Fruit fly (Drosophila melanogaster) whole organism, embryonic: ENCODE data around the gene CG11737.

Experiments used
- Adf1 ChIP-seq: fragments of 200-800 bp; sonication (Bioruptor generic); IDR thresholded peaks from 2 replicates; pipeline ENCODE4 v1.3.6; 2022; ENCODE audit warnings: missing biosample characterization, missing genetic modification characterization
- Aef1 ChIP-seq: fragments of 200-800 bp; sonication (Bioruptor generic); IDR thresholded peaks from 3 replicates; pipeline ENCODE4 v1.3.6; 2022; ENCODE audit warnings: missing biosample characterization, missing genetic modification characterization
- Asciz ChIP-seq: fragments of 200-800 bp; sonication (Bioruptor generic); optimal IDR thresholded peaks from 2 replicates; lab custom pipeline; 2017; ENCODE audit warnings: missing biosample characterization, mild to moderate bottlenecking, missing genetic modification characterization, missing genetic modification reagents
- B-H2 ChIP-seq: fragments of 200-800 bp; sonication (Bioruptor generic); optimal IDR thresholded peaks from 2 replicates; lab custom pipeline; 2018; ENCODE audit warnings: missing biosample characterization, mild to moderate bottlenecking, missing genetic modification characterization
- Bteb2 ChIP-seq: fragments of 200-800 bp; sonication (Bioruptor generic); optimal IDR thresholded peaks from 2 replicates; lab custom pipeline; 2016; ENCODE audit warnings: missing biosample characterization, missing genetic modification characterization
- CG10431 ChIP-seq: fragments of 200-800 bp; sonication (Bioruptor generic); optimal IDR thresholded peaks from 3 replicates; lab custom pipeline; 2018; ENCODE audit warnings: missing biosample characterization, mild to moderate bottlenecking, missing genetic modification characterization
- CG11085 ChIP-seq: fragments of 200-800 bp; sonication (Bioruptor generic); IDR thresholded peaks from 2 replicates; pipeline ENCODE4 v1.3.6; 2022; ENCODE audit warnings: missing biosample characterization, missing genetic modification characterization
- CG12942 ChIP-seq: fragments of 200-800 bp; sonication (Bioruptor generic); optimal IDR thresholded peaks from 3 replicates; lab custom pipeline; 2016; ENCODE audit warnings: missing biosample characterization, missing genetic modification characterization
- CG15011 ChIP-seq: fragments of 200-800 bp; sonication (Bioruptor generic); optimal IDR thresholded peaks from 3 replicates; lab custom pipeline; 2018; ENCODE audit warnings: missing biosample characterization, mild to moderate bottlenecking, missing genetic modification characterization
- CG1647 ChIP-seq: fragments of 200-800 bp; sonication (Bioruptor generic); optimal IDR thresholded peaks from 3 replicates; lab custom pipeline; 2016; ENCODE audit warnings: missing biosample characterization, missing genetic modification characterization
- CG18619 ChIP-seq: fragments of 200-800 bp; sonication (Bioruptor generic); optimal IDR thresholded peaks from 3 replicates; lab custom pipeline; 2017; ENCODE audit warnings: missing biosample characterization, mild to moderate bottlenecking, missing genetic modification characterization
- CG3065 ChIP-seq: fragments of 200-800 bp; sonication (Bioruptor generic); optimal IDR thresholded peaks from 2 replicates; lab custom pipeline; 2016; ENCODE audit warnings: missing biosample characterization, missing genetic modification characterization
- CG31388 ChIP-seq: fragments of 200-800 bp; sonication (Bioruptor generic); optimal IDR thresholded peaks from 2 replicates; lab custom pipeline; 2016; ENCODE audit warnings: missing biosample characterization, missing genetic modification characterization
- CG34224 ChIP-seq: fragments of 200-800 bp; sonication (Bioruptor generic); IDR thresholded peaks from 3 replicates; pipeline ENCODE4 v1.3.6; 2022; ENCODE audit warnings: missing biosample characterization, missing genetic modification characterization; ENCODE audit not compliant: partially characterized antibody
- CG3847 ChIP-seq: fragments of 200-800 bp; sonication (Bioruptor generic); IDR thresholded peaks from 2 replicates; pipeline ENCODE4 v1.3.6; 2022; ENCODE audit warnings: missing biosample characterization, missing genetic modification characterization
- CG5245 ChIP-seq: fragments of 200-800 bp; sonication (Bioruptor generic); optimal IDR thresholded peaks from 3 replicates; lab custom pipeline; 2016; ENCODE audit warnings: missing biosample characterization, missing genetic modification characterization
- CG6272 ChIP-seq: fragments of 200-800 bp; sonication (Bioruptor generic); IDR thresholded peaks from 2 replicates; pipeline ENCODE4 v1.3.6; 2022; ENCODE audit warnings: missing biosample characterization, missing genetic modification characterization
- CG6683 ChIP-seq: fragments of 200-800 bp; sonication (Bioruptor generic); optimal IDR thresholded peaks from 2 replicates; lab custom pipeline; 2017; ENCODE audit warnings: missing biosample characterization, mild to moderate bottlenecking, missing genetic modification characterization, missing genetic modification reagents
- CG6689 ChIP-seq: fragments of 200-800 bp; sonication (Bioruptor generic); IDR thresholded peaks from 2 replicates; pipeline ENCODE4 v1.3.6; 2022; ENCODE audit warnings: missing biosample characterization, missing genetic modification characterization
- CG7271 ChIP-seq: fragments of 200-800 bp; sonication (Bioruptor generic); optimal IDR thresholded peaks from 2 replicates; lab custom pipeline; 2018; ENCODE audit warnings: missing biosample characterization, mild to moderate bottlenecking, missing genetic modification characterization, moderate library complexity
- CG7556 ChIP-seq: fragments of 200-800 bp; sonication (Bioruptor generic); optimal IDR thresholded peaks from 2 replicates; lab custom pipeline; 2017; ENCODE audit warnings: missing biosample characterization, mild to moderate bottlenecking, missing genetic modification characterization
- CG8359 ChIP-seq: fragments of 200-800 bp; sonication (Bioruptor generic); optimal IDR thresholded peaks from 2 replicates; lab custom pipeline; 2017; ENCODE audit warnings: missing biosample characterization, mild to moderate bottlenecking, missing genetic modification characterization, borderline replicate concordance
- CG8765 ChIP-seq: fragments of 200-800 bp; sonication (Bioruptor generic); IDR thresholded peaks from 2 replicates; pipeline ENCODE4 v1.3.6; 2022; ENCODE audit warnings: missing biosample characterization, missing genetic modification characterization
- CG8924 ChIP-seq: fragments of 200-800 bp; optimal IDR thresholded peaks from 3 replicates; lab custom pipeline; 2019; ENCODE audit warnings: missing biosample characterization, mild to moderate bottlenecking, missing genetic modification characterization, moderate library complexity
- Camta ChIP-seq: fragments of 200-800 bp; sonication (Bioruptor generic); optimal IDR thresholded peaks from 2 replicates; lab custom pipeline; 2016; ENCODE audit warnings: missing biosample characterization, missing genetic modification characterization
- Dek ChIP-seq: fragments of 200-800 bp; sonication (Bioruptor generic); optimal IDR thresholded peaks from 3 replicates; lab custom pipeline; 2019; ENCODE audit warnings: missing biosample characterization, mild to moderate bottlenecking, missing genetic modification characterization, moderate library complexity
- HHEX ChIP-seq: fragments of 200-800 bp; sonication (Bioruptor generic); optimal IDR thresholded peaks from 3 replicates; lab custom pipeline; 2017; ENCODE audit warnings: missing biosample characterization, mild to moderate bottlenecking, missing genetic modification characterization, missing genetic modification reagents
- Kr ChIP-seq: fragments of 200-800 bp; sonication (Bioruptor generic); optimal IDR thresholded peaks from 2 replicates; lab custom pipeline; 2017; ENCODE audit warnings: missing biosample characterization, mild to moderate bottlenecking, missing genetic modification characterization
- Mrtf ChIP-seq: fragments of 200-800 bp; sonication (Bioruptor generic); IDR thresholded peaks from 3 replicates; pipeline ENCODE4 v1.3.6; 2022; ENCODE audit warnings: missing biosample characterization, missing genetic modification characterization
- NC2β ChIP-seq: fragments of 200-800 bp; sonication (Bioruptor generic); optimal IDR thresholded peaks from 2 replicates; lab custom pipeline; 2016; ENCODE audit warnings: missing biosample characterization, missing genetic modification characterization
- Side ChIP-seq: fragments of 200-800 bp; sonication (Bioruptor generic); optimal IDR thresholded peaks from 2 replicates; lab custom pipeline; 2016; ENCODE audit warnings: missing biosample characterization, missing genetic modification characterization
- Sox100B ChIP-seq: fragments of 200-800 bp; sonication (Bioruptor generic); optimal IDR thresholded peaks from 3 replicates; lab custom pipeline; 2018; ENCODE audit warnings: missing biosample characterization, mild to moderate bottlenecking, missing genetic modification characterization
- Sox102F ChIP-seq: fragments of 200-800 bp; sonication (Bioruptor generic); optimal IDR thresholded peaks from 2 replicates; lab custom pipeline; 2018; ENCODE audit warnings: missing biosample characterization, mild to moderate bottlenecking, missing genetic modification characterization, moderate library complexity
- Spps ChIP-seq: fragments of 200-800 bp; sonication (Bioruptor generic); optimal IDR thresholded peaks from 2 replicates; lab custom pipeline; 2018; ENCODE audit warnings: missing biosample characterization, mild to moderate bottlenecking, missing genetic modification characterization
- Sry-β ChIP-seq: fragments of 200-800 bp; sonication (Bioruptor generic); optimal IDR thresholded peaks from 2 replicates; lab custom pipeline; 2018; ENCODE audit warnings: missing biosample characterization, mild to moderate bottlenecking, missing genetic modification characterization, moderate library complexity
- TFAM ChIP-seq: fragments of 200-800 bp; sonication (Bioruptor generic); optimal IDR thresholded peaks from 2 replicates; lab custom pipeline; 2017; ENCODE audit warnings: missing biosample characterization, missing genetic modification characterization, inconsistent platforms
- ato ChIP-seq: fragments of 200-800 bp; sonication (Bioruptor generic); IDR thresholded peaks from 2 replicates; pipeline ENCODE4 v1.3.6; 2022; ENCODE audit warnings: missing biosample characterization, missing genetic modification characterization; ENCODE audit not compliant: partially characterized antibody
- bowl ChIP-seq: fragments of 200-800 bp; sonication (Bioruptor generic); IDR thresholded peaks from 2 replicates; pipeline ENCODE4 v1.3.6; 2022; ENCODE audit warnings: missing biosample characterization, missing genetic modification characterization
- da ChIP-seq: fragments of 200-800 bp; sonication (Bioruptor generic); optimal IDR thresholded peaks from 2 replicates; lab custom pipeline; 2016; ENCODE audit warnings: missing biosample characterization, missing genetic modification characterization
- dmrt99B ChIP-seq: fragments of 200-800 bp; sonication (Bioruptor generic); optimal IDR thresholded peaks from 2 replicates; lab custom pipeline; 2018; ENCODE audit warnings: missing biosample characterization, mild to moderate bottlenecking, missing genetic modification characterization, moderate library complexity
- dysf ChIP-seq: fragments of 200-800 bp; sonication (Bioruptor generic); IDR thresholded peaks from 3 replicates; pipeline ENCODE4 v1.3.6; 2022; ENCODE audit warnings: missing biosample characterization, missing genetic modification characterization
- fd3F ChIP-seq: fragments of 200-800 bp; sonication (Bioruptor generic); optimal IDR thresholded peaks from 2 replicates; lab custom pipeline; 2018; ENCODE audit warnings: missing biosample characterization, mild to moderate bottlenecking, missing genetic modification characterization, moderate library complexity
- hkb ChIP-seq, 2 experiments: fragments of 200-800 bp in 1 of 2; fragments of >200 bp in 1 of 2; sonication (Bioruptor generic) in 1 of 2; IDR thresholded peaks in 1 of 2; optimal IDR thresholded peaks in 1 of 2; 2 replicates each; pipeline versions ENCODE4 v1.3.6 to Lab custom; 2017 to 2022; ENCODE audit warnings: missing biosample characterization in 1 of 2, missing genetic modification characterization in 1 of 2
- lov ChIP-seq, 2 experiments: fragments of 200-800 bp in 1 of 2; fragments of >200 bp in 1 of 2; sonication (Bioruptor generic) in 1 of 2; IDR thresholded peaks in 1 of 2; optimal IDR thresholded peaks in 1 of 2; 2 replicates in 1 of 2; 3 replicates in 1 of 2; pipeline versions ENCODE4 v1.3.6 to Lab custom; 2017 to 2022; ENCODE audit warnings: missing biosample characterization in 1 of 2, missing genetic modification characterization in 1 of 2
- nerfin-2 ChIP-seq: fragments of 200-800 bp; sonication (Bioruptor generic); IDR thresholded peaks from 2 replicates; pipeline ENCODE4 v1.3.6; 2022; ENCODE audit warnings: missing biosample characterization, missing genetic modification characterization; ENCODE audit not compliant: partially characterized antibody
- pum ChIP-seq: fragments of 200-800 bp; sonication (Bioruptor generic); optimal IDR thresholded peaks from 2 replicates; lab custom pipeline; 2016; ENCODE audit warnings: missing biosample characterization, missing genetic modification characterization
- tio ChIP-seq: fragments of 200-800 bp; sonication (Bioruptor generic); optimal IDR thresholded peaks from 2 replicates; lab custom pipeline; 2017; ENCODE audit warnings: missing biosample characterization, missing genetic modification characterization, inconsistent platforms
- zf30C ChIP-seq: fragments of 200-800 bp; sonication (Bioruptor generic); optimal IDR thresholded peaks from 3 replicates; lab custom pipeline; 2018; ENCODE audit warnings: missing biosample characterization, mild to moderate bottlenecking, missing genetic modification characterization
- zfh2 ChIP-seq: fragments of 200-800 bp; sonication (Bioruptor generic); optimal IDR thresholded peaks from 2 replicates; lab custom pipeline; 2016; ENCODE audit warnings: missing biosample characterization, missing genetic modification characterization

The CG11737 gene

dm6 chr3R:8469716-8470393, 47.8 kb upstream of the CG11737 start (continued):
- TF ChIP-seq CG11085 (GFP tag; lab: Robert Waterston, UW) = no peak
- peak; percentile 26 for TF ChIP-seq CG18619 (GFP tag; lab: Kevin White, UChicago)
- no peak for TF ChIP-seq bowl
- peak; percentile 18 for TF ChIP-seq tio (GFP tag; lab: Kevin White, UChicago)
- TF ChIP-seq CG5245 (GFP tag; lab: Kevin White, UChicago) = no peak
- no peak for TF ChIP-seq CG8765
- TF ChIP-seq CG31388 = no peak
- no peak for TF ChIP-seq CG3847 (GFP tag; lab: Robert Waterston, UW)
- TF ChIP-seq Spps = no peak
- TF ChIP-seq CG3065 = no peak
- no peak for TF ChIP-seq ato
- no peak for TF ChIP-seq Asciz (GFP tag; lab: Kevin White, UChicago)
- TF ChIP-seq Sry-β = no peak
- TF ChIP-seq CG6689 (GFP tag; lab: Robert Waterston, UW) = peak; percentile 53
- TF ChIP-seq CG34224 = no peak
- no peak for TF ChIP-seq zfh2 (GFP tag; lab: Kevin White, UChicago)
- TF ChIP-seq Bteb2 (GFP tag; lab: Kevin White, UChicago) = no peak
- TF ChIP-seq dmrt99B (tag; lab: Kevin White, UChicago) = peak; percentile 67
- no peak for TF ChIP-seq CG10431 (GFP tag; lab: Kevin White, UChicago)
- TF ChIP-seq HHEX (GFP tag; lab: Kevin White, UChicago) = no peak
- no peak for TF ChIP-seq lov (optimal IDR thresholded peaks at IDR 0.05; lab: Kevin White, UChicago)
- TF ChIP-seq lov (GFP tag; IDR thresholded peaks at IDR 0.05; lab: Robert Waterston, UW) = no peak
- no peak for TF ChIP-seq CG15011
- no peak for TF ChIP-seq Camta (GFP tag; lab: Kevin White, UChicago)
- TF ChIP-seq CG7271 (tag; lab: Kevin White, UChicago) = no peak
- peak; percentile 31; the same call in 1 of the 3 replicates for TF ChIP-seq dysf (GFP tag; lab: Robert Waterston, UW)
- TF ChIP-seq Sox100B (GFP tag; lab: Kevin White, UChicago) = peak; percentile 42
- TF ChIP-seq NC2β = no peak
- no peak for TF ChIP-seq hkb (optimal IDR thresholded peaks at IDR 0.05; lab: Kevin White, UChicago)
- TF ChIP-seq hkb (GFP tag; IDR thresholded peaks at IDR 0.05; lab: Robert Waterston, UW) = no peak
- TF ChIP-seq B-H2 (GFP tag; lab: Kevin White, UChicago) = no peak
- TF ChIP-seq Dek (tag; lab: Kevin White, UChicago) = no peak
- no peak for TF ChIP-seq TFAM (GFP tag; lab: Kevin White, UChicago)
- no peak for TF ChIP-seq CG6683 (GFP tag; lab: Kevin White, UChicago)
- no peak for TF ChIP-seq Adf1 (GFP tag; lab: Robert Waterston, UW)
- peak; percentile 36 for TF ChIP-seq zf30C (GFP tag; lab: Kevin White, UChicago)
- TF ChIP-seq CG6272 (GFP tag; lab: Robert Waterston, UW) = no peak
- peak; percentile 17 for TF ChIP-seq CG8924 (tag; lab: Kevin White, UChicago)
- TF ChIP-seq da (GFP tag; lab: Kevin White, UChicago) = no peak
- TF ChIP-seq fd3F (GFP tag; lab: Kevin White, UChicago) = no peak
- TF ChIP-seq nerfin-2 = no peak
- TF ChIP-seq CG1647 = no peak
- TF ChIP-seq CG12942 (GFP tag; lab: Kevin White, UChicago) = no peak
- TF ChIP-seq Aef1 (GFP tag; lab: Robert Waterston, UW) = no peak
- TF ChIP-seq CG8359 (GFP tag; lab: Kevin White, UChicago) = no peak
- TF ChIP-seq pum (GFP tag; lab: Kevin White, UChicago) = peak; percentile 29
- TF ChIP-seq Sox102F (GFP tag; lab: Kevin White, UChicago) = peak; percentile 67
- TF ChIP-seq CG7556 (GFP tag; lab: Kevin White, UChicago) = peak; percentile 27
- TF ChIP-seq Side (GFP tag; lab: Kevin White, UChicago) = no peak
- no peak for TF ChIP-seq Kr (GFP tag; lab: Kevin White, UChicago)
- TF ChIP-seq Mrtf (GFP tag; lab: Robert Waterston, UW) = no peak
